Fruit fly (Drosophila melanogaster): ENCODE data around the gene CG42692.

CG42692 gene

DNA sequence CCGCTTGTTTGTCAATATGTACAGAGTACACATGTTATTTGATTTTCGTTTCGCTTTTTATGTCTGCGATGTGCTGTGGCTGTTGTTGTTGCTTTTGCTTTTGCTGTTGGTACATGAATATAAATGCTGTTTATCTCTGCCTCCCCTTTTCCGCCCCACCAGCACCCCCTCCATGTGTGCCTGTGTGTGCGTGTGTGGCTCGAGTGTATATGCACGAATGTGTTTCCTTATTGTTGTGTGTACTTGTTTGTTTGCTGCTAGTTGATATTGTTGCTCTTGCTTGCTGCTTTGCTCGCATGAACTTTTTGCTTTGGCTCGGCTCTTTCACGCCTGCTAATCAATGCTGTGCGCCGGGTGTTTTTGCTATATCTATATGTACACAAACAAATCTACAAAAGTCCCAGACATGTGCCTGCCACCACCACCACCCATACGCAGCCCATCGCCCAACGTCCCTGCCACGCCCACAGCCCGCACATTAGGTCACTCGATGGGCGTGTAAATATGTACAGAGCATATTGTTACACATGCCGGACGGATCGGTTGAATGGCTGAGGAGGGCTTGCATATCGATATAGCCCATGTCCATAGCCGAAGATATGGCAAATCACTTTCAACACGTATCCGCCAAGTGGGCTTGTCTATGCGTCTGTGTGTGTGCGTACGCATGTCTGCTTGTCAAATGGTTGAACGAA is 16.3 kb downstream of the CG42692 start (continued):
- no peak for TF ChIP-seq Eip93F (GFP tag; optimal IDR thresholded peaks at IDR 0.05)
- TF ChIP-seq spab (GFP tag; optimal IDR thresholded peaks at IDR 0.05): peak; percentile 74
- peak; percentile 51 for TF ChIP-seq CG8319 (GFP tag; optimal IDR thresholded peaks at IDR 0.05)
- TF ChIP-seq achi (GFP tag; optimal IDR thresholded peaks at IDR 0.05): peak; percentile 76
- peak; percentile 81 for TF ChIP-seq vri (GFP tag; optimal IDR thresholded peaks at IDR 0.05)
- TF ChIP-seq Ets96B (tag; optimal IDR thresholded peaks at IDR 0.05): peak; percentile 12
- TF ChIP-seq Sox15 (GFP tag; optimal IDR thresholded peaks at IDR 0.05): no peak
- TF ChIP-seq CG6792 (GFP tag; optimal IDR thresholded peaks at IDR 0.05): peak; percentile 81
- TF ChIP-seq dsx (GFP tag; optimal IDR thresholded peaks at IDR 0.05; ENCODE audit: poor library complexity, severe bottlenecking): peak; percentile 61

DNA sequence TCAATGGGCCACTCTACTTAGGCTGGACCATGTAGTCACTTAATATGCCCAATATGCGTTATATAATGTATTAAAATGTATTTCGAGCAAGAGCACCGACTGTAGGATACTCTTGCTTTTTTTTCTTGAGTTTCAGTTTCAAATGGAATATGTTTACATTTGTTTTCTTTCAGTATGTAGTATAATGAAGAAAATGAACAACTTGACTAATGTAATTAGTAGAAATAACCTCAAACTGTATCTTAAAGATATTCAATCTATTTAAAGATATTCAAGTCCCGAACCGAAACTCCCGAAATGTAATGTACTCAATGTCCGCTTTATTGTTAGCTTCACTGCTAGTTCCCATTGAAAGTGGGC is 16.8 kb downstream of the CG42692 start:
- TF ChIP-seq vri (GFP tag; optimal IDR thresholded peaks at IDR 0.05): no peak
- TF ChIP-seq Hr4 (GFP tag; optimal IDR thresholded peaks at IDR 0.05): peak; percentile 79
- TF ChIP-seq Met (GFP tag; optimal IDR thresholded peaks at IDR 0.05): no peak
- TF ChIP-seq Eip78C (GFP tag): peak; percentile 51
- no peak for TF ChIP-seq CG9139 (GFP tag; optimal IDR thresholded peaks at IDR 0.05)
- peak; percentile 34 for TF ChIP-seq CG6276 (GFP tag; optimal IDR thresholded peaks at IDR 0.05)
- no peak for TF ChIP-seq Ets96B (tag; optimal IDR thresholded peaks at IDR 0.05)
- TF ChIP-seq spab (GFP tag; optimal IDR thresholded peaks at IDR 0.05): no peak
- peak; percentile 19 for TF ChIP-seq Sox14 (GFP tag; optimal IDR thresholded peaks at IDR 0.05)
- no peak for TF ChIP-seq CG8319 (GFP tag; optimal IDR thresholded peaks at IDR 0.05)
- TF ChIP-seq CG11294 (GFP tag; IDR thresholded peaks at IDR 0.05): peak; percentile 58
- TF ChIP-seq Gug (GFP tag; IDR thresholded peaks at IDR 0.05): no peak; the same call in 1 of the 2 replicates
- TF ChIP-seq CG1621 (tag; optimal IDR thresholded peaks at IDR 0.05): no peak
- no peak for TF ChIP-seq esn (GFP tag; optimal IDR thresholded peaks at IDR 0.05)
- no peak for TF ChIP-seq topi (GFP tag; optimal IDR thresholded peaks at IDR 0.05)
- peak in 1 of 2 experiments; percentile 15 for TF ChIP-seq salr (GFP tag; optimal IDR thresholded peaks at IDR 0.05)
- peak; percentile 17 for TF ChIP-seq achi (GFP tag; optimal IDR thresholded peaks at IDR 0.05)
- TF ChIP-seq net (GFP tag; optimal IDR thresholded peaks at IDR 0.05): peak; percentile 4
- no peak for TF ChIP-seq CG3032 (tag; optimal IDR thresholded peaks at IDR 0.05)
- TF ChIP-seq OdsH (GFP tag; optimal IDR thresholded peaks at IDR 0.05): peak; percentile 55
- no peak for TF ChIP-seq ss (GFP tag; optimal IDR thresholded peaks at IDR 0.05)
- TF ChIP-seq cyc (GFP tag; optimal IDR thresholded peaks at IDR 0.05): no peak
- no peak for TF ChIP-seq CG11902 (GFP tag; optimal IDR thresholded peaks at IDR 0.05)
- TF ChIP-seq Hr39 (GFP tag; optimal IDR thresholded peaks at IDR 0.05): no peak
- no peak for TF ChIP-seq Eip93F (GFP tag; optimal IDR thresholded peaks at IDR 0.05)
- no peak; the same call in 2 of the 3 replicates for TF ChIP-seq CG6163 (GFP tag; IDR thresholded peaks at IDR 0.05)
- peak; percentile 39 for TF ChIP-seq pdm3 (GFP tag; optimal IDR thresholded peaks at IDR 0.05)
- no peak for TF ChIP-seq Hr38 (GFP tag; optimal IDR thresholded peaks at IDR 0.05)
- TF ChIP-seq CG15336 (GFP tag; IDR thresholded peaks at IDR 0.05): peak; percentile 71
- TF ChIP-seq lz (GFP tag; optimal IDR thresholded peaks at IDR 0.05): peak; percentile 31
- no peak for TF ChIP-seq Blimp-1 (GFP tag; optimal IDR thresholded peaks at IDR 0.05)
- TF ChIP-seq CG16779 (tag; optimal IDR thresholded peaks at IDR 0.05): no peak
- no peak for TF ChIP-seq Lpt (GFP tag; optimal IDR thresholded peaks at IDR 0.05)
- TF ChIP-seq CG34406 (GFP tag; optimal IDR thresholded peaks at IDR 0.05): no peak
- no peak for TF ChIP-seq Smox (GFP tag; optimal IDR thresholded peaks at IDR 0.05)
- no peak for TF ChIP-seq CG6854 (GFP tag; optimal IDR thresholded peaks at IDR 0.05)
- TF ChIP-seq CG10669 (GFP tag; optimal IDR thresholded peaks at IDR 0.05): no peak
- TF ChIP-seq dsx (GFP tag; optimal IDR thresholded peaks at IDR 0.05; ENCODE audit: poor library complexity, severe bottlenecking): no peak
- peak; percentile 14 for TF ChIP-seq dac (GFP tag; optimal IDR thresholded peaks at IDR 0.05)
- TF ChIP-seq CG31627 (GFP tag; optimal IDR thresholded peaks at IDR 0.05): peak; percentile 3
- peak; percentile 27 for TF ChIP-seq svp (GFP tag)
- TF ChIP-seq Sox15 (GFP tag; optimal IDR thresholded peaks at IDR 0.05): no peak
- no peak for TF ChIP-seq CG6792 (GFP tag; optimal IDR thresholded peaks at IDR 0.05)
- TF ChIP-seq Sox102F (GFP tag; optimal IDR thresholded peaks at IDR 0.05): no peak
- peak; percentile 12 for TF ChIP-seq acj6 (GFP tag; optimal IDR thresholded peaks at IDR 0.05)
- no peak for TF ChIP-seq CG11762 (GFP tag; optimal IDR thresholded peaks at IDR 0.05; ENCODE audit: insufficient read depth)
- TF ChIP-seq Ets21C (GFP tag; optimal IDR thresholded peaks at IDR 0.05): no peak
- no peak for TF ChIP-seq fkh (GFP tag; optimal IDR thresholded peaks at IDR 0.05)
